Worm (Caenorhabditis elegans): ENCODE results near the gene srab-18.

The srab-18 gene

ce11 chrV:9909624-9910023 lies 38.4 kb upstream of the srab-18 start:
- TF ChIP-seq lim-6 (tag; optimal IDR thresholded peaks at IDR 0.05) = no peak
- TF ChIP-seq pha-2 (tag; optimal IDR thresholded peaks at IDR 0.05) = no peak
- no peak for TF ChIP-seq pax-1 (tag; optimal IDR thresholded peaks at IDR 0.05)
- TF ChIP-seq elt-4 (tag; optimal IDR thresholded peaks at IDR 0.05) = no peak
- TF ChIP-seq ahr-1 (tag; optimal IDR thresholded peaks at IDR 0.05) = no peak
- TF ChIP-seq fkh-10 (GFP tag; optimal IDR thresholded peaks at IDR 0.05) = no peak
- no peak for TF ChIP-seq tbx-7 (tag; optimal IDR thresholded peaks at IDR 0.05)
- TF ChIP-seq pha-4 (tag; optimal IDR thresholded peaks at IDR 0.05) = no peak
- TF ChIP-seq npax-4 (tag; optimal IDR thresholded peaks at IDR 0.05) = no peak
- TF ChIP-seq ceh-31 (tag; optimal IDR thresholded peaks at IDR 0.05) = no peak
- no peak for TF ChIP-seq lin-11 (tag; optimal IDR thresholded peaks at IDR 0.05)
- no peak for TF ChIP-seq sox-4 (tag; optimal IDR thresholded peaks at IDR 0.05)
- no peak for TF ChIP-seq ref-2 (tag; optimal IDR thresholded peaks at IDR 0.05)
- TF ChIP-seq nhr-11 (tag; optimal IDR thresholded peaks at IDR 0.05) = no peak
- TF ChIP-seq ets-4 (tag; optimal IDR thresholded peaks at IDR 0.05) = no peak

- TF ChIP-seq ceh-34 (tag; optimal IDR thresholded peaks at IDR 0.05) (no peak), hlh-15 (tag; optimal IDR thresholded peaks at IDR 0.05) (no peak), elt-2 (tag; optimal IDR thresholded peaks at IDR 0.05) (no peak), ceh-2 (tag; optimal IDR thresholded peaks at IDR 0.05) (no peak), ceh-19 (GFP tag; optimal IDR thresholded peaks at IDR 0.05) (no peak), F13H6.1 (tag; optimal IDR thresholded peaks at IDR 0.05) (no peak)
These were observed 36.0 kb upstream of the srab-18 start for ce11 chrV:9907205-9907604.

ce11 chrV:9906115-9906514 lies 34.9 kb upstream of the srab-18 start, which contains the start of gene fipr-11:
TSS of gene fipr-11 (minus strand) at chrV:9906215.
- TF ChIP-seq Y22D7AL.16 (tag; optimal IDR thresholded peaks at IDR 0.05) (no peak), unc-55 (GFP tag; optimal IDR thresholded peaks at IDR 0.05) (no peak), eyg-1 (tag; optimal IDR thresholded peaks at IDR 0.05) (no peak), sox-2 (GFP tag; IDR thresholded peaks at IDR 0.05) (no peak), ceh-30 (tag; optimal IDR thresholded peaks at IDR 0.05) (no peak), ceh-45 (GFP tag; IDR thresholded peaks at IDR 0.05) (no peak), hlh-8 (tag; optimal IDR thresholded peaks at IDR 0.05) (no peak), C08G9.2 (tag; optimal IDR thresholded peaks at IDR 0.05) (no peak), K02D7.2 (tag; optimal IDR thresholded peaks at IDR 0.05) (no peak), ceh-19 (GFP tag; optimal IDR thresholded peaks at IDR 0.05) (no peak), elt-2 (tag; optimal IDR thresholded peaks at IDR 0.05) (no peak), T23F11.4 (GFP tag; optimal IDR thresholded peaks at IDR 0.05) (no peak), ceh-31 (tag; optimal IDR thresholded peaks at IDR 0.05) (no peak), pros-1 (tag; optimal IDR thresholded peaks at IDR 0.05) (no peak), pqm-1 (tag; optimal IDR thresholded peaks at IDR 0.05) (no peak), mec-3 (tag; optimal IDR thresholded peaks at IDR 0.05; ENCODE audit: borderline replicate concordance) (no peak), dve-1 (tag; optimal IDR thresholded peaks at IDR 0.05) (no peak)

- TF ChIP-seq pqm-1 (tag; optimal IDR thresholded peaks at IDR 0.05) (no peak), tbx-2 (tag; optimal IDR thresholded peaks at IDR 0.05) (no peak), dmd-4 (tag; optimal IDR thresholded peaks at IDR 0.05; ENCODE audit: borderline replicate concordance) (no peak), elt-2 (tag; optimal IDR thresholded peaks at IDR 0.05) (no peak), hlh-15 (tag; optimal IDR thresholded peaks at IDR 0.05) (no peak), unc-55 (GFP tag; optimal IDR thresholded peaks at IDR 0.05) (no peak), sox-4 (tag; optimal IDR thresholded peaks at IDR 0.05) (no peak), nfya-1 (tag; optimal IDR thresholded peaks at IDR 0.05) (no peak), elt-4 (tag; optimal IDR thresholded peaks at IDR 0.05) (no peak), unc-86 (tag; optimal IDR thresholded peaks at IDR 0.05) (no peak), pha-4 (tag; optimal IDR thresholded peaks at IDR 0.05) (no peak)
These were observed 29.9 kb upstream of the srab-18 start for ce11 chrV:9901119-9901518.

Measured in whole organism, late embryonic.